Worm (Caenorhabditis elegans) whole organism, dauer: ENCODE measurements around the gene cah-2.
"Not testable (repeated sequence)": the region's sequence is repeated elsewhere in the genome, so short reads cannot be mapped to it uniquely, and the experiment has no call there.

Experiments used
- unc-62 ChIP-seq: sonication (generic microtip); optimal IDR thresholded peaks from 2 replicates; lab custom pipeline; 2017; ENCODE audit warnings: missing biosample characterization, missing genetic modification reagents, missing genetic modification characterization

Gene cah-2

DNA sequence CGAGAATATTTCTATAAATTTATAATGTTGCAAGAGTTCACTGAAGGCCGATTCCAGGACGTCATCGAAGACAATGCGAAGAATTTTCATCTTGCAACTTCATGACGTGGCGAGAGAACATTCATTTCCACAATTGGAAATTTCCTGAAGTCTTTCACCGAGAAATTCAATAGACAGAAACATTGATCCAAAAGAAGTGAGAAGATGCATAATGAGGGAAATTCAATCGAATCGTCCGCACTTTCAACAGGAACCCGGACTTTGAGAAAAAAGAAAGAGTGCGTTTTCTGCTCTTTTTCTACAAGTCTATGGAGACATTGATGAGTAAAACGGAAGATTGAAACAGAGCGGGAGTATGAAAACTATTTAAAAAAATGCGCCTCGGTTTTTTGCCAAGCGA is 13.6 kb downstream of the cah-2 start:
- TF ChIP-seq unc-62 (GFP tag; lab: Kevin White, UChicago) = no peak

DNA sequence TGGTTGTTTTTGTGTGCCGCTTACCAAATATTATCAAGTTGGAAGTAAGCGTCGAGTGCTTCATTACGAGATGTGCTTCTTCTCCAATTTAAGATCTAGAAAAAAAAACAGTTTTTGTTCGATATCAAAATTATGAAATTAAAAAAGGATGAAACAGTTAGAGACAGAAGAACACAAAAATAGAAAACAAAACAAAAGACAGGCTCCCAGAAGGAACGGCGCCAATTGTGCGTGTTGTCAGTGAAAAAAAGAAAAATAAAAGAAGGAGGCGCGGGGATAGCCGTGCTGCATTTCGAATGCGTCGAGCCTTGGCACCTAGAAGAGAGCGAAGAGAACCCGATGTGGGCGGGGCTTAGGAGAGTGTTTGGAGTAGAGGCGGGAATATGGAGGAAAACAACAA is 17.4 kb downstream of the cah-2 start, which contains the start of gene sro-1:
TSS of gene sro-1 (minus strand) at position 101 of the 400 bp plus-strand sequence.
- TF ChIP-seq unc-62 (GFP tag; lab: Kevin White, UChicago) = no peak

DNA sequence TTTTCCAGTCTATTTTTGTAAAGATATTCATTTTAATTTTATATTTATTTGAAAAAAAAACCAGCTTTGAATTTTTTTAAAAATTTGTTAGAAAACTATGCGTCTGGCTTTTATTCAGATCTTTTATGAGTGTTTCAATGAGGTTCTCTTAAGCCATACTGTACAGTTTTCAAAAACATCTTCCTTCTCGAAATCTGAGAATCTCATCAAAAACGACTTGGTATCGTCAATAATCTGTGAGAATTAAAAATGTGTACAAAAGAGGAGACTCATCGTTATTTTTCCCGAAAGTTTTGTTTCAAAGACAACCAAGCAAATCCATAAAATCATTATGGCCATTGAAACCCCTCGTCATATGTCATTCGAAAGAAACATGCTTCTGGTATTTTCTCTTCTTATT is 23.7 kb downstream of the cah-2 start, which contains the start of gene D1022.2:
TSS of gene D1022.2 (plus strand) at position 301 of the 400 bp plus-strand sequence.
- TF ChIP-seq unc-62 (GFP tag; lab: Kevin White, UChicago) = no peak

DNA sequence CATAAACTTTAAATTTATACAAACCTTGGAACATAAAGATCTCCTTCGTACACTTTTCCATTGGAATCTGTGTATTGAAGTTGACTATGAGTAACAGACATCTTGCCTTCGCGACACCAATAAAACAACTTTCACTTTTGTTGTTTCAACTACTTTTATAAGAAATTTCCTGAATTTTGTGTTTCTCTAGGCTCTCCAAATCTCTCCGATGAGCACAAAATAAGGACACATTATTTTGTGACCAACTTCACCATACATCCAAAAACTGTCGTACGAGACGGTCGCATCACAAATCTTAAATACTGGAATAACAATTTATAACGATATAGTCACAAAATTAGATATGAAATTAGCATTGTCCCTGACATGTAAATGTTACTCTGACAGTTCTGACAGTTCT is 24.2 kb downstream of the cah-2 start, which contains the start of gene D1022.5:
TSS of gene D1022.5 (minus strand) at position 101 of the 400 bp plus-strand sequence.
- no peak for TF ChIP-seq unc-62 (GFP tag; lab: Kevin White, UChicago)

DNA sequence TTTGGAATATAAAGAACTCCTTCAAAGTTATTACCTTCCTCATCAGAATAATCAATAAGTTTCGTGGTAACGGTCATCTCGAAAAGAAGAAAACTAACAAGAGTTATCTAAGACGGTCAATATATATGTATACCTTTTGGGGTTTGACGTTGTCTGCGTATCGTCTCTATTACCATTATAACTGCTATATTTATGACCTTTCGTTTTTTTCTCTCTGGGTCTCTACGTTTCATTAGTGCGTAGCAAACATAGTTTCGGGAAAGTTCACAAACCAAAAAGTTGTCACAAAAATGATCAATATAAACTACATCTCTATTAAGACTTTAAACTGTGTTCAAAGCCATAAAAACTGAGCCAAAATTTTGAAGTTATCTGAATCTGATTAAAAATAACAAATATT is 25.7 kb downstream of the cah-2 start, which contains the start of gene D1022.4:
TSS of gene D1022.4 (minus strand) at position 83 of the 400 bp plus-strand sequence.
- no peak for TF ChIP-seq unc-62 (GFP tag; lab: Kevin White, UChicago)

DNA sequence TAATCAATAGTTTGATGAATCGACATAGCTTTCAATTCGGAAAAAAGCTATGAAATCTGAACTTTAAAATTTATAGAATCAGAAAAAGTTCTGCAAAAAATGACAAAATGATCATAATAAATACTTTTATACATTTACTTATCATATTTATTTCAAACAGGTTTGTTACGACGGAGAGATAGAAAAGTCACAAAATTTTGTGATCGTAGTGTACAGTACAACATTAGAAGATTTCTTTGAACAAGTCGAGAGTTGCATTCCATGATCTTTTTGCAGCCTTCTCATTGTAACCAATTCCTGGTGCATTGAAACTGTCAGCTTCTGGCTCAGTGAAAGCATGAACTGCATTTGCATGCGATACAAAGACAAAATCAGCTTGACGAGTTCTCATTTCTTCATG is 26.7 kb downstream of the cah-2 start, which contains the start of gene D1022.3:
TSS of gene D1022.3 (minus strand) at position 101 of the 400 bp plus-strand sequence.
- no peak for TF ChIP-seq unc-62 (GFP tag; lab: Kevin White, UChicago)

DNA sequence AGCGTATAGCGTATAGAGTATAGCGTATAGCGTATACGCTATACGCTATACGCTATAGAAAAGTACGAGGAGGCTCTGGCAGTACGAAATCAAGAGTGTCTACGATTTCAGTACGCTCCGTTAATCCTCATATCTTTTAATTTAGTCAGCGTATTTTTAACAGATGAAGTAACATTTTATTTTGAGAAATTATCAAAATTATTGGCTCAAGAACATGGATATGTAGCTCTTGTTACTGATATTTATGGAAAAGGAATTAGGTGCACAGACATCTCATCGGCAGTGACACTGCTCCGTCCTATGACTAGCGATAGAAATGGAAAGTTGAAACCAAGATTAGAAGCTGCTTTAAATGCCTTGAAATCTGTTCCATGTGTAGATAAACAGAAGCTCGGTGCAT is 48.0 kb downstream of the cah-2 start, which contains the start of gene K02A2.1:
TSS of gene K02A2.1 (plus strand) at position 301 of the 400 bp plus-strand sequence.
- not testable (repeated sequence) for TF ChIP-seq unc-62 (GFP tag; lab: Kevin White, UChicago)

DNA sequence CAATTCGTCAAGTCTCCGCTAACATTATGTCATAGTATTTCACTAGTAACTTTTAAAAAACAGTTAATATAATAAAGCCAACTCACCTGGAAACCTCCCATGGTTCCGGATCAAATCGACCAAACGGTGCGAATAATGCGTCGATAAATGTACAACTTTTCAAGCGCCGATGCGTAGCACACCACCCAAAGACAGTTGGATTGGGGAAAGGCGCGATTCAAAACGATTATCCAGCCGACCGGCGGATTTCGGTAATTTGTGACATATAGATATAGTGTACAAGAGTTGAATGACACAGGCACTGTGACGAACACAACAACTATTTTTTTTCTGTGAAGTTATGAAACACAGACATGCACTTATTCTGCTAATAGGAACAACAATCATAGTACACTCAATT is 48.7 kb downstream of the cah-2 start, which contains the start of gene kcc-3:
TSS of gene kcc-3 (minus strand) at position 101 of the 400 bp plus-strand sequence.
- no peak for TF ChIP-seq unc-62 (GFP tag; lab: Kevin White, UChicago)

DNA sequence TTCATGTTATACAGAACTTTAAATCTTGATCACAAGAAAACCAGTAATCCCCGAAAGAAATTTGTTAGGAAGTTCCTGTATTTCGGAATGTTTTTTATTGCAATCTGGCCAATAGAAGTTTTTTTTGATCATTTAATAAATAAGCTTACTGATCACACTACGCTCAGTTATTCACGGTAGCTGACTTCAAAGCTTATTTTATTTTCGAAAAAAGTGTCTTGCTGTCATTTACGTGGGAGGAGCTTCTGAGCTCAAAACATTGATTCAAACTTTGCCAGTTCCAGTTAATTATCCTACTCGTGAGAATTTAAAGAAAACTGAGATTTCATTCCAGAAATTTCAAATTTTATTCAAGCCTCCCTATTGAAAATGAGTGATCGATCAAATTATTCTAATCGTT is 50.6 kb downstream of the cah-2 start, which contains the start of gene srd-54:
TSS of gene srd-54 (plus strand) at position 301 of the 400 bp plus-strand sequence.
- TF ChIP-seq unc-62 (GFP tag; lab: Kevin White, UChicago) = no peak
